Worm (Caenorhabditis elegans) whole organism, L4 larva: Measurements from ENCODE around the gene flh-2.
A peak's percentile ranks its signal among the peaks of the same experiment; 100 is the strongest.

Source experiments
- F26F4.8 ChIP-seq: fragments of 200-800 bp; sonication (Bioruptor generic); conservative IDR thresholded peaks from 2 replicates; pipeline ENCODE4 v1.3.6; 2022; ENCODE audit warnings: missing genetic modification characterization, missing compliant biosample characterization
- F44E2.7 ChIP-seq: fragments of 200-800 bp; sonication (Bioruptor generic); IDR thresholded peaks from 2 replicates; pipeline ENCODE4 v2.1.2; 2022; ENCODE audit warnings: missing genetic modification characterization, missing compliant biosample characterization
- R02D3.7 ChIP-seq: fragments of 150-350 bp; sonication (generic microtip); optimal IDR thresholded peaks from 3 replicates; lab custom pipeline; 2014; ENCODE audit warnings: missing biosample characterization, missing genetic modification characterization
- ZK337.2 ChIP-seq: fragments of 200-800 bp; sonication (Bioruptor generic); IDR thresholded peaks from 2 replicates; pipeline ENCODE4 v1.3.6; 2022; ENCODE audit warnings: missing genetic modification reagents, missing genetic modification characterization, missing compliant biosample characterization
- aha-1 ChIP-seq: fragments of 150-350 bp; peaks from one replicate; lab custom pipeline; 2014; ENCODE audit warnings: missing biosample characterization, missing genetic modification characterization
- ceh-20 ChIP-seq: fragments of 200-800 bp; sonication (Bioruptor generic); IDR thresholded peaks from 2 replicates; pipeline ENCODE4 v1.3.6; 2022; ENCODE audit warnings: missing genetic modification reagents, missing genetic modification characterization, missing compliant biosample characterization
- ctbp-1 ChIP-seq: fragments of 200-800 bp; sonication (Bioruptor generic); IDR thresholded peaks from 2 replicates; pipeline ENCODE4 v1.3.6; 2022; ENCODE audit warnings: missing genetic modification reagents, missing genetic modification characterization, missing compliant biosample characterization
- daf-16 ChIP-seq, 3 experiments: sonication (generic microtip); optimal IDR thresholded peaks; 2 replicates each; lab custom pipeline; 2016 to 2017; ENCODE audit warnings: missing genetic modification characterization in 3 of 3, missing genetic modification reagents in 3 of 3, mild to moderate bottlenecking in 2 of 3, missing compliant biosample characterization in 2 of 3, missing biosample characterization in 1 of 3, moderate library complexity in 1 of 3
- daf-19 ChIP-seq: fragments of 200-800 bp; sonication (Bioruptor generic); conservative IDR thresholded peaks from 2 replicates; pipeline ENCODE4 v1.3.6; 2022; ENCODE audit warnings: missing genetic modification characterization, missing compliant biosample characterization
- duxl-1 ChIP-seq: sonication (generic microtip); optimal IDR thresholded peaks from 2 replicates; lab custom pipeline; 2016; ENCODE audit warnings: mild to moderate bottlenecking, missing genetic modification characterization, moderate library complexity, missing compliant biosample characterization; ENCODE audit not compliant: poor library complexity
- dve-1 ChIP-seq: sonication (generic microtip); optimal IDR thresholded peaks from 2 replicates; lab custom pipeline; 2017; ENCODE audit warnings: antibody characterized with exemption, mild to moderate bottlenecking, missing genetic modification characterization, missing compliant biosample characterization; ENCODE audit not compliant: insufficient read depth
- egl-43 ChIP-seq: fragments of 200-800 bp; sonication (Bioruptor generic); IDR thresholded peaks from 2 replicates; pipeline ENCODE4 v1.3.6; 2022; ENCODE audit warnings: missing genetic modification reagents, missing genetic modification characterization, missing compliant biosample characterization
- hlh-11 ChIP-seq: fragments of 200-800 bp; sonication (Bioruptor generic); optimal IDR thresholded peaks from 2 replicates; lab custom pipeline; 2018; ENCODE audit warnings: mild to moderate bottlenecking, missing genetic modification characterization, missing compliant biosample characterization
- lin-13 ChIP-seq: fragments of 150-350 bp; optimal IDR thresholded peaks from 2 replicates; lab custom pipeline; 2014; ENCODE audit warnings: missing biosample characterization, missing genetic modification reagents, missing genetic modification characterization
- lin-29 ChIP-seq: fragments of 200-800 bp; sonication (Bioruptor generic); IDR thresholded peaks from 2 replicates; pipeline ENCODE4 v1.3.6; 2022; ENCODE audit warnings: missing genetic modification reagents, missing genetic modification characterization, missing compliant biosample characterization
- mdl-1 ChIP-seq, 2 experiments: fragments of 150-350 bp in 1 of 2; sonication (generic microtip) in 1 of 2; optimal IDR thresholded peaks; 2 replicates each; lab custom pipeline; 2014 to 2017; ENCODE audit warnings: missing biosample characterization in 2 of 2, missing genetic modification characterization in 2 of 2
- mes-2 ChIP-seq: sonication (generic microtip); optimal IDR thresholded peaks from 2 replicates; lab custom pipeline; 2016; ENCODE audit warnings: missing genotype, mild to moderate bottlenecking, missing genetic modification characterization, missing compliant biosample characterization; ENCODE audit not compliant: poor library complexity, severe bottlenecking
- mxl-3 ChIP-seq: fragments of 200-800 bp; sonication (Bioruptor generic); optimal IDR thresholded peaks from 2 replicates; lab custom pipeline; 2018; ENCODE audit warnings: mild to moderate bottlenecking, missing genetic modification characterization, missing compliant biosample characterization
- nhr-102 ChIP-seq: sonication (generic microtip); optimal IDR thresholded peaks from 2 replicates; lab custom pipeline; 2016; ENCODE audit warnings: mild to moderate bottlenecking, missing genetic modification characterization, moderate library complexity, missing compliant biosample characterization
- nhr-11 ChIP-seq: fragments of 150-350 bp; optimal IDR thresholded peaks from 2 replicates; lab custom pipeline; 2014; ENCODE audit warnings: missing biosample characterization, missing genetic modification characterization
- nhr-237 ChIP-seq: sonication (generic microtip); optimal IDR thresholded peaks from 2 replicates; lab custom pipeline; 2017; ENCODE audit warnings: missing biosample characterization, missing genetic modification characterization
- nhr-28 ChIP-seq: fragments of 150-350 bp; optimal IDR thresholded peaks from 2 replicates; lab custom pipeline; 2014; ENCODE audit warnings: missing biosample characterization, missing genetic modification characterization
- nhr-41 ChIP-seq: fragments of 200-800 bp; sonication (Bioruptor generic); IDR thresholded peaks from 2 replicates; pipeline ENCODE4 v1.3.6; 2022; ENCODE audit warnings: missing genetic modification reagents, missing genetic modification characterization, missing compliant biosample characterization
- pha-4 ChIP-seq, 2 experiments: fragments of 150-350 bp in 1 of 2; fragments of 200-800 bp in 1 of 2; sonication (Bioruptor generic) in 1 of 2; IDR thresholded peaks in 1 of 2; optimal IDR thresholded peaks in 1 of 2; 2 replicates each; pipeline versions ENCODE4 v1.3.6 to Lab custom; 2014 to 2022; ENCODE audit warnings: missing genetic modification characterization in 2 of 2, missing genetic modification reagents in 2 of 2, missing biosample characterization in 1 of 2, missing compliant biosample characterization in 1 of 2
- php-3 ChIP-seq: fragments of 200-800 bp; sonication (Bioruptor generic); IDR thresholded peaks from 2 replicates; pipeline ENCODE4 v1.3.6; 2022; ENCODE audit warnings: missing genetic modification reagents, missing genetic modification characterization, missing compliant biosample characterization
- rbr-2 ChIP-seq: sonication (generic microtip); optimal IDR thresholded peaks from 2 replicates; lab custom pipeline; 2016; ENCODE audit warnings: missing genotype, missing genetic modification characterization, missing compliant biosample characterization
- set-16 ChIP-seq: fragments of 200-800 bp; sonication (Bioruptor generic); IDR thresholded peaks from 2 replicates; pipeline ENCODE4 v1.3.6; 2022; ENCODE audit warnings: missing genetic modification reagents, missing genetic modification characterization, missing compliant biosample characterization
- skn-1 ChIP-seq: fragments of 150-350 bp; optimal IDR thresholded peaks from 2 replicates; lab custom pipeline; 2014; ENCODE audit warnings: missing biosample characterization, missing genetic modification characterization
- unc-130 ChIP-seq: sonication (generic microtip); optimal IDR thresholded peaks from 2 replicates; lab custom pipeline; 2016; ENCODE audit warnings: missing genetic modification reagents, missing genetic modification characterization, missing compliant biosample characterization
- unc-62 ChIP-seq, 3 experiments: fragments of 150-350 bp in 1 of 3; sonication (generic microtip); optimal IDR thresholded peaks in 2 of 3; peaks in 1 of 3; 1 replicate in 1 of 3; 2 replicates in 2 of 3; lab custom pipeline; 2014 to 2017; ENCODE audit warnings: missing biosample characterization in 3 of 3, missing genetic modification characterization in 3 of 3, missing genetic modification reagents in 3 of 3, missing genotype in 1 of 3
- zfp-3 ChIP-seq: fragments of 200-800 bp; sonication (Bioruptor generic); conservative IDR thresholded peaks from 2 replicates; pipeline ENCODE4 v1.3.6; 2022; ENCODE audit warnings: missing genetic modification reagents, missing genetic modification characterization, missing compliant biosample characterization
- ztf-11 ChIP-seq: fragments of 150-350 bp; optimal IDR thresholded peaks from 2 replicates; lab custom pipeline; 2014; ENCODE audit warnings: missing biosample characterization, missing genetic modification characterization
- ztf-7 ChIP-seq: fragments of 150-350 bp; optimal IDR thresholded peaks from 2 replicates; lab custom pipeline; 2014; ENCODE audit warnings: missing biosample characterization, missing genetic modification characterization

Gene flh-2

ce11 chrIII:4950345-4950744, 1.6 kb upstream of the flh-2 start (continued):
- TF ChIP-seq rbr-2 (tag; lab: Kevin White, UChicago) = peak; percentile 63

ce11 chrIII:4951210-4951609, 714 bp upstream of the flh-2 start:
- TF ChIP-seq nhr-102 (tag; lab: Kevin White, UChicago) (no peak), hlh-11 (tag; lab: Kevin White, UChicago) (peak; percentile 26), mdl-1 (tag; optimal IDR thresholded peaks at IDR 0.05; lab: Kevin White, UChicago) (no peak), nhr-41 (no peak), aha-1 (peak; percentile 66), egl-43 (GFP tag; lab: Robert Waterston, UW) (0 out of 2 replicates have a peak, but pooled peaks have one; percentile 23), daf-16 (GFP tag; optimal IDR thresholded peaks at IDR 0.05; lab: Kevin White, UChicago) (peak in 1 of 2 experiments; percentile 67), daf-16 (tag; optimal IDR thresholded peaks at IDR 0.05; lab: Kevin White, UChicago) (peak; percentile 12), unc-130 (GFP tag; lab: Kevin White, UChicago) (no peak), php-3 (GFP tag; lab: Robert Waterston, UW) (no peak), nhr-11 (tag; lab: Kevin White, UChicago) (no peak), dve-1 (tag; lab: Kevin White, UChicago) (no peak), set-16 (GFP tag; lab: Robert Waterston, UW) (peak; percentile 92)

- TF ChIP-seq mes-2 (tag; lab: Kevin White, UChicago) (no peak), nhr-237 (no peak), mxl-3 (no peak), daf-19 (GFP tag; lab: Robert Waterston, UW) (no peak), pha-4 (GFP tag; IDR thresholded peaks at IDR 0.05; lab: Robert Waterston, UW) (no peak), pha-4 (tag; optimal IDR thresholded peaks at IDR 0.05; lab: Kevin White, UChicago) (no peak), ZK337.2 (GFP tag; lab: Robert Waterston, UW) (no peak), ctbp-1 (GFP tag; lab: Robert Waterston, UW) (no peak), R02D3.7 (tag; lab: Kevin White, UChicago) (no peak), ztf-7 (tag; lab: Kevin White, UChicago) (no peak), ceh-20 (GFP tag; lab: Robert Waterston, UW) (no peak), F26F4.8 (no peak), F44E2.7 (GFP tag; lab: Robert Waterston, UW) (no peak), lin-29 (no peak)
These were observed 1.0 kb downstream of the flh-2 start for ce11 chrIII:4952970-4953369.

DNA sequence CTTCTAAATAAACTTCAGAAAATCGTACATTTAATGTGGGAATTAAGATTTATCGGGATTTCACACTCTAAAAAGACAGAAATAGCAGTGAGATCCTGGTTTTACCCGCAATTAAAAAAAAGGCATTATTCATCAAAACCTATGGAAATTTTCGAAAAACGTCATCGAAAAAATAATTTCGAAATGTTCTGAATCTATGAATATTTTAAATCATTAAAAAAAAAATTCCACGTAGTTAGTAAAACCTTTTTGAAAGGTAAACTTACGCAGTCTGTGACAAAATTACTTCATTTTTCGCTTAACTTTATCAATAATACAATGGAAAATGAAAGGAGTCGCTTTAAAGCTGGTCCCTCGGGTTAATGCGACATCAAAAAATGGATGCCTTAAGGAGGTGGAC, 4.6 kb downstream of the flh-2 start, which contains the start of gene C26E6.1:
Gene C26E6.1, plus strand, starts transcription at position 301 of the 400 bp plus-strand sequence.
- TF ChIP-seq F44E2.7 (GFP tag; lab: Robert Waterston, UW) (no peak), unc-62 (GFP tag; optimal IDR thresholded peaks at IDR 0.05 in 1 of 2; lab: Kevin White, UChicago) (peak in 1 of 2 experiments; percentile 25), unc-62 (tag; optimal IDR thresholded peaks at IDR 0.05; lab: Kevin White, UChicago) (no peak)

DNA sequence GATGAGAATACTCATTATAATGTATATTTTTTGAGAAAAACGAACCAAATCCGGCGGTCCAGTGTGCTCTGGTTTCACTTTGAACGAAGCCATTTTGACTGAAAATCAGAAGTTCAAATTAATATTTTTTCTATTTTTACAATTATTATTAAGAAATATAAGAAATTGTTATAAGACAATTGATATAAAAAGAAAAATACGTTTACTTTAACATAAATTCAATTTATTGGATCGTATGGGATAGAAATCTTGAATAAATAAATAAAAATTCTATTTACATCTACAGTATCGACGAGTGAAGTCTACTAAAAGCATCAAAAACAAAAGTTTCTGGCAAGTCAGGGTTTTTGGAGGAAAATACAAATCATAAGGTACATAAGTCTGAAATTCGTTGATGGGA, 8.3 kb downstream of the flh-2 start, which contains the start of gene C27F2.4:
Gene C27F2.4, minus strand, starts transcription at position 101 of the 400 bp plus-strand sequence.
- TF ChIP-seq ztf-11 (no peak), zfp-3 (GFP tag; lab: Robert Waterston, UW) (no peak), lin-13 (GFP tag; lab: Kevin White, UChicago) (no peak), skn-1 (tag; lab: Kevin White, UChicago) (no peak), nhr-28 (tag; lab: Kevin White, UChicago) (no peak), duxl-1 (tag; lab: Kevin White, UChicago) (no peak)
